Worm (Caenorhabditis elegans) whole organism, young adult: ENCODE results near the gene W07G4.7.

ENCODE experiments used
- D2030.7 ChIP-seq: fragments of 200-800 bp; sonication (Bioruptor generic); IDR thresholded peaks from 2 replicates; pipeline ENCODE4 v1.3.6; 2022; ENCODE audit warnings: missing genetic modification reagents, missing genetic modification characterization, missing compliant biosample characterization
- K12H6.12 ChIP-seq: fragments of 200-800 bp; sonication (Bioruptor generic); optimal IDR thresholded peaks from 2 replicates; lab custom pipeline; 2018; ENCODE audit warnings: mild to moderate bottlenecking, missing genetic modification characterization, missing compliant biosample characterization
- ZK185.1 ChIP-seq: sonication (generic microtip); optimal IDR thresholded peaks from 2 replicates; lab custom pipeline; 2016; ENCODE audit warnings: mild to moderate bottlenecking, missing genetic modification characterization, missing compliant biosample characterization; ENCODE audit not compliant: poor library complexity, severe bottlenecking
- him-1 ChIP-seq: sonication (generic microtip); optimal IDR thresholded peaks from 2 replicates; lab custom pipeline; 2016; ENCODE audit warnings: missing genotype, missing genetic modification reagents, missing genetic modification characterization, missing compliant biosample characterization
- lin-35 ChIP-seq, 3 experiments: fragments of 150-350 bp in 2 of 3; sonication (generic microtip) in 1 of 3; optimal IDR thresholded peaks; 2 replicates each; lab custom pipeline; 2014 to 2018; ENCODE audit warnings: missing biosample characterization in 3 of 3, missing genetic modification characterization in 3 of 3, missing genetic modification reagents in 3 of 3
- snpc-4 ChIP-seq, 5 experiments: fragments of 150-350 bp in 1 of 5; sonication (generic microtip) in 4 of 5; optimal IDR thresholded peaks; 2 replicates each; lab custom pipeline; 2014 to 2018; ENCODE audit warnings: missing genetic modification characterization in 5 of 5, missing biosample characterization in 3 of 5, antibody characterized with exemption in 2 of 5, mild to moderate bottlenecking in 2 of 5, missing compliant biosample characterization in 2 of 5, missing genotype in 2 of 5, moderate library complexity in 2 of 5, missing genetic modification reagents in 1 of 5

ce11 chrV:13081197-13081747, 46.8 kb upstream of the W07G4.7 start:
- TF ChIP-seq snpc-4 (GFP tag; optimal IDR thresholded peaks at IDR 0.05; lab: Kevin White, UChicago) = no peak
- TF ChIP-seq snpc-4 (tag; optimal IDR thresholded peaks at IDR 0.05; lab: Kevin White, UChicago) = no peak
- TF ChIP-seq him-1 (tag; lab: Kevin White, UChicago) = no peak
- no peak for TF ChIP-seq K12H6.12 (tag; lab: Kevin White, UChicago)
- no peak for TF ChIP-seq D2030.7 (GFP tag; lab: Robert Waterston, UW)
- no peak for TF ChIP-seq lin-35 (GFP tag; optimal IDR thresholded peaks at IDR 0.05; lab: Kevin White, UChicago)
- no peak for TF ChIP-seq ZK185.1
